Worm (Caenorhabditis elegans): ENCODE results near the gene F18E3.12.

DNA sequence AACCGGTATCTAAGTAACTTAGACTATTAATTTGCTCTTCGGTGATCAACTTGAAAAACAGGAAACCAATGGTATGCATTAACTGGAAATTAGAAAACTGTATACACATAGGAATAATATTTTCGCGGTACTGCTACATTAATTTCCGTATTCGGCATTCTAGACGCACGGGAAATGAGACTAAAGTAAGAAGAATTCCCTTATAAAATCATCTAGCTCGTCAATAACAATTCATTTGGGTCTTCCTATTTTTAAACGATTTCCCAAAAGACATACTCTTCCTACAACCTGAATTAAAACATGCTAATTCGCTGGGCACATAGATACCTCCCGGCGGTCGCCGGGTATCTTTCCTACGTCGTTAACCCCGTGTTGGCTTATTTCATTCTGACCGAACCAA, 12.4 kb upstream of the F18E3.12 start, which contains the start of gene srj-13:
- TF ChIP-seq tra-4 (tag; optimal IDR thresholded peaks at IDR 0.05), result no peak
- TF ChIP-seq ceh-13 (GFP tag; optimal IDR thresholded peaks at IDR 0.05), result no peak
- TF ChIP-seq sea-1 (GFP tag; conservative IDR thresholded peaks at IDR 0.05), result no peak
- TF ChIP-seq flt-1 (GFP tag; IDR thresholded peaks at IDR 0.05), result no peak
- TF ChIP-seq B0310.2 (tag; optimal IDR thresholded peaks at IDR 0.05), result no peak
- TF ChIP-seq F13C5.2 (tag; optimal IDR thresholded peaks at IDR 0.05), result no peak
- no peak for TF ChIP-seq tbx-37 (GFP tag; conservative IDR thresholded peaks at IDR 0.05)
